Fruit fly (Drosophila melanogaster): ENCODE results near the gene CG14658.
A peak's percentile ranks its signal among the peaks of the same experiment; 100 is the strongest.

The CG14658 gene

dm6 chr3R:4866916-4867315 lies 36.6 kb upstream of the CG14658 start:
- TF ChIP-seq hb (GFP tag; IDR thresholded peaks at IDR 0.05; ENCODE audit: partially characterized antibody) (0 out of 3 replicates have a peak, but pooled peaks have one; percentile 35), NC2β (GFP tag; optimal IDR thresholded peaks at IDR 0.05) (no peak), oc (tag; optimal IDR thresholded peaks at IDR 0.05) (peak; percentile 98), Awh (GFP tag; IDR thresholded peaks at IDR 0.05) (0 out of 2 replicates have a peak, but pooled peaks have one; percentile 34), sr (GFP tag; IDR thresholded peaks at IDR 0.05) (peak; percentile 35; the same call in 1 of the 3 replicates)

dm6 chr3R:4866073-4866472 lies 35.8 kb upstream of the CG14658 start:
- TF ChIP-seq dmrt11E (tag; optimal IDR thresholded peaks at IDR 0.05) (no peak), ara (GFP tag; IDR thresholded peaks at IDR 0.05) (no peak), CG15479 (GFP tag; optimal IDR thresholded peaks at IDR 0.05) (peak; percentile 79), Kr (GFP tag; optimal IDR thresholded peaks at IDR 0.05) (peak; percentile 20), twi (tag; optimal IDR thresholded peaks at IDR 0.05) (peak; percentile 28), hb (GFP tag; IDR thresholded peaks at IDR 0.05; ENCODE audit: partially characterized antibody) (0 out of 3 replicates have a peak, but pooled peaks have one; percentile 12), zen (tag; optimal IDR thresholded peaks at IDR 0.05) (peak; percentile 50), oc (tag; optimal IDR thresholded peaks at IDR 0.05) (no peak), ac (GFP tag; optimal IDR thresholded peaks at IDR 0.05) (peak; percentile 37), ash1 (GFP tag; optimal IDR thresholded peaks at IDR 0.05) (no peak), prd (optimal IDR thresholded peaks at IDR 0.05) (no peak), prd (GFP tag; IDR thresholded peaks at IDR 0.05) (peak; percentile 44; the same call in 1 of the 3 replicates)

- TF ChIP-seq seq (GFP tag; IDR thresholded peaks at IDR 0.05) (peak; percentile 69; the same call in 1 of the 2 replicates), hkb (optimal IDR thresholded peaks at IDR 0.05) (no peak), hkb (GFP tag; IDR thresholded peaks at IDR 0.05) (no peak), CG10209 (GFP tag; optimal IDR thresholded peaks at IDR 0.05) (no peak), onecut (GFP tag; IDR thresholded peaks at IDR 0.05) (no peak), CG3407 (GFP tag; optimal IDR thresholded peaks at IDR 0.05) (no peak), Nf-YC (tag; optimal IDR thresholded peaks at IDR 0.05) (peak; percentile 79), CG11695 (GFP tag; IDR thresholded peaks at IDR 0.05) (peak; percentile 64), slp2 (GFP tag; optimal IDR thresholded peaks at IDR 0.05) (no peak), pros (GFP tag; optimal IDR thresholded peaks at IDR 0.05) (peak; percentile 45), sna (GFP tag; IDR thresholded peaks at IDR 0.05; ENCODE audit: partially characterized antibody) (no peak), Gsc (GFP tag; IDR thresholded peaks at IDR 0.05) (no peak), dati (GFP tag; IDR thresholded peaks at IDR 0.05) (no peak), kni (GFP tag; optimal IDR thresholded peaks at IDR 0.05) (no peak), CG34376 (GFP tag; optimal IDR thresholded peaks at IDR 0.05) (no peak), CG13424 (tag; optimal IDR thresholded peaks at IDR 0.05) (no peak), CG9932 (GFP tag; IDR thresholded peaks at IDR 0.05) (0 out of 2 replicates have a peak, but pooled peaks have one; percentile 9), crol (GFP tag; IDR thresholded peaks at IDR 0.05) (peak; percentile 53; the same call in 1 of the 2 replicates), D (optimal IDR thresholded peaks at IDR 0.05) (no peak), D (GFP tag; optimal IDR thresholded peaks at IDR 0.05) (no peak), dm (GFP tag; optimal IDR thresholded peaks at IDR 0.05) (no peak), CG33213 (GFP tag; optimal IDR thresholded peaks at IDR 0.05) (no peak), sisA (GFP tag; IDR thresholded peaks at IDR 0.05) (no peak), CG10462 (GFP tag; optimal IDR thresholded peaks at IDR 0.05) (no peak), Dip2 (GFP tag; IDR thresholded peaks at IDR 0.05) (no peak), fd102C (GFP tag; optimal IDR thresholded peaks at IDR 0.05) (no peak), phol (tag; optimal IDR thresholded peaks at IDR 0.05) (peak; percentile 37), ro (GFP tag; IDR thresholded peaks at IDR 0.05) (no peak), sr (GFP tag; IDR thresholded peaks at IDR 0.05) (peak; percentile 91), oc (tag; optimal IDR thresholded peaks at IDR 0.05) (peak; percentile 21), HHEX (GFP tag; optimal IDR thresholded peaks at IDR 0.05) (no peak), CG31388 (GFP tag; optimal IDR thresholded peaks at IDR 0.05) (no peak), vfl (GFP tag; optimal IDR thresholded peaks at IDR 0.05) (no peak), Lhr (GFP tag; optimal IDR thresholded peaks at IDR 0.05) (no peak)
Observed at dm6 chr3R:4864901-4865601, 34.7 kb upstream of the CG14658 start.

Measured in whole organism, embryonic.